Fruit fly (Drosophila melanogaster): ENCODE measurements around the gene Nt5a.
A peak's percentile ranks its signal among the peaks of the same experiment; 100 is the strongest.

Gene Nt5a

dm6 chr3L:1342133-1342580 lies 34.9 kb upstream of the Nt5a start, which contains the start of gene indra (continued):
- TF ChIP-seq Chrac-16 (GFP tag; optimal IDR thresholded peaks at IDR 0.05) (peak; percentile 60), tin (GFP tag; optimal IDR thresholded peaks at IDR 0.05) (peak; percentile 56), CG5245 (GFP tag; optimal IDR thresholded peaks at IDR 0.05) (peak; percentile 37), scrt (GFP tag; optimal IDR thresholded peaks at IDR 0.05) (no peak), crol (GFP tag; IDR thresholded peaks at IDR 0.05) (no peak), NC2β (GFP tag; optimal IDR thresholded peaks at IDR 0.05) (peak; percentile 67), ttk (GFP tag; IDR thresholded peaks at IDR 0.05) (no peak), dysf (GFP tag; IDR thresholded peaks at IDR 0.05) (peak; percentile 39; the same call in 1 of the 3 replicates), slou (GFP tag; optimal IDR thresholded peaks at IDR 0.05) (peak; percentile 9), CG11456 (GFP tag; IDR thresholded peaks at IDR 0.05) (no peak), hkb (optimal IDR thresholded peaks at IDR 0.05) (no peak), hkb (GFP tag; IDR thresholded peaks at IDR 0.05) (no peak; the same call in 1 of the 2 replicates), fu2 (GFP tag; optimal IDR thresholded peaks at IDR 0.05) (peak; percentile 71), CG4730 (GFP tag; IDR thresholded peaks at IDR 0.05) (no peak), CG17568 (GFP tag; optimal IDR thresholded peaks at IDR 0.05) (no peak), CG1832 (GFP tag; optimal IDR thresholded peaks at IDR 0.05) (no peak), CG32772 (GFP tag; IDR thresholded peaks at IDR 0.05) (peak; percentile 51; the same call in 1 of the 2 replicates), Ssrp (tag; optimal IDR thresholded peaks at IDR 0.05) (peak; percentile 53), CG4854 (GFP tag; optimal IDR thresholded peaks at IDR 0.05) (peak; percentile 47), CG13123 (GFP tag; optimal IDR thresholded peaks at IDR 0.05) (peak; percentile 27), cad (GFP tag; optimal IDR thresholded peaks at IDR 0.05) (no peak), CG12391 (tag; optimal IDR thresholded peaks at IDR 0.05) (peak; percentile 67), ftz-f1 (GFP tag; optimal IDR thresholded peaks at IDR 0.05) (no peak), CG7271 (tag; optimal IDR thresholded peaks at IDR 0.05) (peak; percentile 24), B-H1 (GFP tag; IDR thresholded peaks at IDR 0.05) (no peak), nerfin-1 (tag; optimal IDR thresholded peaks at IDR 0.05) (peak; percentile 33), so (GFP tag; IDR thresholded peaks at IDR 0.05) (no peak), vnd (GFP tag; IDR thresholded peaks at IDR 0.05; ENCODE audit: partially characterized antibody) (peak; percentile 46; the same call in 2 of the 3 replicates), CG15514 (GFP tag; optimal IDR thresholded peaks at IDR 0.05) (peak; percentile 71), CG4328 (GFP tag; optimal IDR thresholded peaks at IDR 0.05) (peak; percentile 49), CG17361 (GFP tag; IDR thresholded peaks at IDR 0.05) (no peak; the same call in 2 of the 3 replicates), CG8290 (GFP tag; optimal IDR thresholded peaks at IDR 0.05) (peak; percentile 5), CG8290 (tag; optimal IDR thresholded peaks at IDR 0.05) (no peak), CG12155 (GFP tag; optimal IDR thresholded peaks at IDR 0.05) (peak; percentile 57), pita (GFP tag; optimal IDR thresholded peaks at IDR 0.05) (no peak), yki (optimal IDR thresholded peaks at IDR 0.05) (no peak), fru (optimal IDR thresholded peaks at IDR 0.05) (no peak), GATAe (GFP tag; conservative IDR thresholded peaks at IDR 0.05) (no peak), CG18619 (GFP tag; optimal IDR thresholded peaks at IDR 0.05) (peak; percentile 28), sob (GFP tag; IDR thresholded peaks at IDR 0.05) (0 out of 2 replicates have a peak, but pooled peaks have one; percentile 33), CG9797 (GFP tag; optimal IDR thresholded peaks at IDR 0.05) (peak; percentile 79), Tbp (GFP tag; optimal IDR thresholded peaks at IDR 0.05) (peak; percentile 3), fd3F (GFP tag; optimal IDR thresholded peaks at IDR 0.05) (peak; percentile 11), Gsc (GFP tag; IDR thresholded peaks at IDR 0.05) (no peak), knrl (GFP tag; IDR thresholded peaks at IDR 0.05; ENCODE audit: partially characterized antibody) (peak; percentile 33; the same call in 1 of the 3 replicates), disco-r (GFP tag; optimal IDR thresholded peaks at IDR 0.05) (no peak), stc (GFP tag; IDR thresholded peaks at IDR 0.05) (no peak), mirr (GFP tag; optimal IDR thresholded peaks at IDR 0.05) (peak; percentile 18), CG8359 (GFP tag; optimal IDR thresholded peaks at IDR 0.05; ENCODE audit: borderline replicate concordance) (no peak), CG3838 (GFP tag; optimal IDR thresholded peaks at IDR 0.05) (no peak), otp (GFP tag; IDR thresholded peaks at IDR 0.05) (no peak), CG10543 (GFP tag; optimal IDR thresholded peaks at IDR 0.05) (peak; percentile 44), zen2 (GFP tag; IDR thresholded peaks at IDR 0.05; ENCODE audit: partially characterized antibody) (no peak)
